Worm (Caenorhabditis elegans) whole organism, young adult: ENCODE data around the gene C12D5.9.

Source experiments
- F55B11.4 ChIP-seq: sonication (generic microtip); optimal IDR thresholded peaks from 2 replicates; lab custom pipeline; 2016; ENCODE audit warnings: missing compliant biosample characterization, missing genetic modification characterization, borderline replicate concordance; ENCODE audit not compliant: insufficient read depth
- F57C9.4 ChIP-seq: sonication (generic microtip); optimal IDR thresholded peaks from 2 replicates; lab custom pipeline; 2017; ENCODE audit warnings: mild to moderate bottlenecking, missing genetic modification characterization, missing compliant biosample characterization
- Y67H2A.10 ChIP-seq: fragments of 200-800 bp; sonication (Bioruptor generic); conservative IDR thresholded peaks from 2 replicates; pipeline ENCODE4 v1.3.6; 2022; ENCODE audit warnings: missing genetic modification reagents, missing genetic modification characterization, missing compliant biosample characterization
- attf-6 ChIP-seq: fragments of 200-800 bp; sonication (Bioruptor generic); IDR thresholded peaks from 2 replicates; pipeline ENCODE4 v1.3.6; 2022; ENCODE audit warnings: missing genetic modification reagents, missing genetic modification characterization, missing compliant biosample characterization
- dpff-1 ChIP-seq: sonication (generic microtip); optimal IDR thresholded peaks from 2 replicates; lab custom pipeline; 2017; ENCODE audit warnings: mild to moderate bottlenecking, missing genetic modification characterization, missing compliant biosample characterization
- hlh-26 ChIP-seq: fragments of 200-800 bp; sonication (Bioruptor generic); conservative IDR thresholded peaks from 2 replicates; pipeline ENCODE4 v1.3.6; 2022; ENCODE audit warnings: missing genetic modification reagents, missing genetic modification characterization, missing compliant biosample characterization
- madf-8 ChIP-seq: fragments of 200-800 bp; sonication (Bioruptor generic); conservative IDR thresholded peaks from 2 replicates; pipeline ENCODE4 v1.3.6; 2022; ENCODE audit warnings: missing genetic modification reagents, missing genetic modification characterization, missing compliant biosample characterization
- nhr-27 ChIP-seq: fragments of 200-800 bp; sonication (Bioruptor generic); optimal IDR thresholded peaks from 2 replicates; lab custom pipeline; 2018; ENCODE audit warnings: mild to moderate bottlenecking, missing genetic modification characterization, moderate library complexity, missing compliant biosample characterization
- snpc-4 ChIP-seq, 5 experiments: fragments of 150-350 bp in 1 of 5; sonication (generic microtip) in 4 of 5; optimal IDR thresholded peaks; 2 replicates each; lab custom pipeline; 2014 to 2018; ENCODE audit warnings: missing genetic modification characterization in 5 of 5, missing biosample characterization in 3 of 5, antibody characterized with exemption in 2 of 5, mild to moderate bottlenecking in 2 of 5, missing compliant biosample characterization in 2 of 5, missing genotype in 2 of 5, moderate library complexity in 2 of 5, missing genetic modification reagents in 1 of 5
- somi-1 ChIP-seq: fragments of 200-800 bp; sonication (Bioruptor generic); optimal IDR thresholded peaks from 2 replicates; lab custom pipeline; 2018; ENCODE audit warnings: mild to moderate bottlenecking, missing genetic modification characterization, missing compliant biosample characterization

The C12D5.9 gene

DNA sequence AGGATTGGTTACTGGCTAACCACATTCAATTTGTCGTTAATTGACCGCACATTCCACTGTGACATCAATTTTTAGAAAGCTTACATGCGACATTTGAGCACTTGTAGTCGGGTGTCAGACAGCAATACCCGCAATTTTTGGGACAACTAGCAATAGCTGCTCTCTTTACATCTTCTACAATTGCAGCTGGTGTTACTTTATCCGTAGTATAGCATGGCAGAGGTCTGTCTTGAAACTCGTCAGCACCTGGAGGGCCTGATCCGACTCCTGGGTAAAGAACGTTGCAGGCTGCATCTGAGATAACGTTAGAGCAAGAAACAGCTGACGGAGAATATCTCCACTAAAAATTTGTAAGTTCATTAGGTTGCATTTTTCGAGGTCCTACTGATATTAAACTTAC lies 50.4 kb downstream of the C12D5.9 start:
- TF ChIP-seq somi-1 (GFP tag; lab: Kevin White, UChicago) (no peak), madf-8 (GFP tag; lab: Robert Waterston, UW) (no peak), hlh-26 (no peak), F57C9.4 (tag; lab: Kevin White, UChicago) (no peak), nhr-27 (tag; lab: Kevin White, UChicago) (no peak), Y67H2A.10 (GFP tag; lab: Robert Waterston, UW) (no peak), snpc-4 (GFP tag; optimal IDR thresholded peaks at IDR 0.05; lab: Kevin White, UChicago) (no peak), snpc-4 (tag; optimal IDR thresholded peaks at IDR 0.05; lab: Kevin White, UChicago) (no peak), F55B11.4 (tag; lab: Kevin White, UChicago) (no peak), attf-6 (no peak), dpff-1 (tag; lab: Kevin White, UChicago) (no peak)
- TF ChIP-seq, all 124 proteins: peak for 0
